Worm (Caenorhabditis elegans) whole organism, midembryonic: ENCODE measurements around the gene grsp-3.

Source experiments
- T22C8.4 ChIP-seq: fragments of 200-800 bp; sonication (Bioruptor generic); IDR thresholded peaks from 2 replicates; pipeline ENCODE4 v1.3.6; 2022; ENCODE audit warnings: missing genetic modification characterization, missing compliant biosample characterization
- cog-1 ChIP-seq: sonication (generic microtip); optimal IDR thresholded peaks from 2 replicates; lab custom pipeline; 2016; ENCODE audit warnings: missing genetic modification characterization, missing compliant biosample characterization
- flt-1 ChIP-seq: fragments of 200-800 bp; sonication (Bioruptor generic); IDR thresholded peaks from 2 replicates; pipeline ENCODE4 v1.3.6; 2022; ENCODE audit warnings: missing genetic modification characterization, missing compliant biosample characterization
- klf-2 ChIP-seq: fragments of 200-800 bp; sonication (Bioruptor generic); conservative IDR thresholded peaks from 2 replicates; pipeline ENCODE4 v1.3.6; 2022; ENCODE audit warnings: missing genetic modification reagents, missing genetic modification characterization, missing compliant biosample characterization
- med-1 ChIP-seq: sonication (generic microtip); optimal IDR thresholded peaks from 2 replicates; lab custom pipeline; 2017; ENCODE audit warnings: missing genetic modification characterization, mild to moderate bottlenecking, missing compliant biosample characterization, antibody characterized with exemption, missing genetic modification reagents; ENCODE audit not compliant: insufficient read depth
- ref-1 ChIP-seq: fragments of 200-800 bp; sonication (Bioruptor generic); conservative IDR thresholded peaks from 2 replicates; pipeline ENCODE4 v1.3.6; 2022; ENCODE audit warnings: missing genetic modification reagents, missing genetic modification characterization, missing compliant biosample characterization
- tab-1 ChIP-seq: fragments of 200-800 bp; sonication (Bioruptor generic); IDR thresholded peaks from 2 replicates; pipeline ENCODE4 v1.3.6; 2022; ENCODE audit warnings: missing genetic modification characterization, missing compliant biosample characterization
- ztf-23 ChIP-seq: fragments of 200-800 bp; sonication (Bioruptor generic); IDR thresholded peaks from 2 replicates; pipeline ENCODE4 v1.3.6; 2022; ENCODE audit warnings: missing genetic modification reagents, missing genetic modification characterization, missing compliant biosample characterization
- ztf-29 ChIP-seq: fragments of 200-800 bp; sonication (Bioruptor generic); IDR thresholded peaks from 2 replicates; pipeline ENCODE4 v1.3.6; 2022; ENCODE audit warnings: missing genetic modification reagents, missing genetic modification characterization, missing compliant biosample characterization

DNA sequence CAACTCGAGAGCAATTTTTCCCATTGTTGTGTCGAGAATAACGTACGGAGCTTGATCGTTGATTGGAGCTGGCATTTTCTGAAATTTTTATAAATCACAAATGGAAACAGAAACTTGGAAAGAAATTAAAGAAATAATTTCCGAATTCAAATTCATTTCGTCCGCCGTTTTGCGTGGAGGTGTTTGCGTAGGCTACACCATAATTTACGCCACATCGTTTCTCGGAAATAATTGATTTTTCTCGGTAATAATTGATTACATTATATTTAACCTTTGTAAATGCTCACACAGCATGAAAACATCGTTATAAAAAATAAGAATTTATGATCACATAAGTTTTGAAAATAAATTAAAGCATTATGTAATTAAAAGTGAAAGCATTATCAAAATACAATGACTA is 1.4 kb upstream of the grsp-3 start, which contains the start of gene cyn-12:
- TF ChIP-seq flt-1 (GFP tag; lab: Robert Waterston, UW) (no peak), ref-1 (GFP tag; lab: Robert Waterston, UW) (no peak), med-1 (GFP tag; lab: Kevin White, UChicago) (no peak), ztf-23 (GFP tag; lab: Robert Waterston, UW) (no peak), tab-1 (GFP tag; lab: Robert Waterston, UW) (no peak), ztf-29 (no peak), klf-2 (no peak), T22C8.4 (peak; percentile 42; the same call in 1 of the 2 replicates), cog-1 (tag; lab: Kevin White, UChicago) (no peak)
